Worm (Caenorhabditis elegans) whole organism, early embryonic: ENCODE results near the gene F13A7.11.

ENCODE experiments used
- ama-1 ChIP-seq: fragments of 150-350 bp; optimal IDR thresholded peaks from 2 replicates; lab custom pipeline; 2014
- flt-1 ChIP-seq: fragments of 200-800 bp; sonication (Bioruptor generic); IDR thresholded peaks from 2 replicates; pipeline ENCODE4 v1.3.6; 2022; ENCODE audit warnings: missing genetic modification characterization, missing compliant biosample characterization

- TF ChIP-seq flt-1 (GFP tag; lab: Robert Waterston, UW) (no peak), ama-1 (no peak)
These were observed 18.6 kb downstream of the F13A7.11 start for ce11 chrV:16376430-16376948.
